Fruit fly (Drosophila melanogaster) whole organism, wandering third instar larva: ENCODE results near the gene CrebA.
A peak's percentile ranks its signal among the peaks of the same experiment; 100 is the strongest.

ENCODE experiments used
- Abd-B ChIP-seq: fragments of >200 bp; optimal IDR thresholded peaks from 2 replicates; lab custom pipeline; 2017; ENCODE audit warnings: missing biosample characterization, missing genetic modification characterization
- CG32264 ChIP-seq: fragments of 200-800 bp; sonication (Bioruptor generic); optimal IDR thresholded peaks from 2 replicates; lab custom pipeline; 2016; ENCODE audit warnings: missing biosample characterization, missing genetic modification characterization
- CG9705 ChIP-seq: fragments of 200-800 bp; sonication (Bioruptor generic); optimal IDR thresholded peaks from 2 replicates; lab custom pipeline; 2018; ENCODE audit warnings: missing biosample characterization, mild to moderate bottlenecking, missing genetic modification characterization
- CrebA ChIP-seq: fragments of 200-800 bp; sonication (Bioruptor generic); optimal IDR thresholded peaks from 2 replicates; lab custom pipeline; 2016; ENCODE audit warnings: missing biosample characterization, mild to moderate bottlenecking, missing genetic modification characterization, borderline replicate concordance
- Dfd ChIP-seq: fragments of >200 bp; optimal IDR thresholded peaks from 2 replicates; lab custom pipeline; 2017; ENCODE audit warnings: missing biosample characterization, missing genetic modification characterization
- Dif ChIP-seq: fragments of 200-275, 200-300 bp; sonication (Bioruptor generic); optimal IDR thresholded peaks from 2 replicates; lab custom pipeline; 2018; ENCODE audit warnings: missing biosample characterization, missing genetic modification characterization; ENCODE audit not compliant: partially characterized antibody
- GATAd ChIP-seq: sonication (Bioruptor generic); optimal IDR thresholded peaks from 2 replicates; lab custom pipeline; 2016; ENCODE audit warnings: missing biosample characterization, missing genetic modification characterization
- HLH106 ChIP-seq: fragments of 200-800 bp; optimal IDR thresholded peaks from 3 replicates; lab custom pipeline; 2019; ENCODE audit warnings: missing biosample characterization, mild to moderate bottlenecking, missing genetic modification characterization, moderate library complexity
- Hr78 ChIP-seq: fragments of >200 bp; optimal IDR thresholded peaks from 2 replicates; lab custom pipeline; 2017; ENCODE audit warnings: missing biosample characterization, missing genetic modification characterization
- Mio ChIP-seq: sonication (Bioruptor generic); optimal IDR thresholded peaks from 2 replicates; lab custom pipeline; 2016; ENCODE audit warnings: missing biosample characterization, missing genetic modification characterization
- Myc ChIP-seq: fragments of >200 bp; optimal IDR thresholded peaks from 2 replicates; lab custom pipeline; 2017
- OdsH ChIP-seq: fragments of 200-800 bp; sonication (Bioruptor generic); optimal IDR thresholded peaks from 2 replicates; lab custom pipeline; 2016; ENCODE audit warnings: missing biosample characterization, mild to moderate bottlenecking, missing genetic modification characterization
- Rel ChIP-seq, 2 experiments: fragments of 200-800 bp; sonication (Bioruptor generic) in 1 of 2; optimal IDR thresholded peaks; 2 replicates in 1 of 2; 3 replicates in 1 of 2; lab custom pipeline; 2016 to 2019; ENCODE audit warnings: mild to moderate bottlenecking in 2 of 2, missing biosample characterization in 2 of 2, missing genetic modification characterization in 2 of 2, moderate library complexity in 1 of 2
- Sp1 ChIP-seq: fragments of 200-800 bp; sonication (Bioruptor generic); optimal IDR thresholded peaks from 3 replicates; lab custom pipeline; 2019; ENCODE audit warnings: missing biosample characterization, mild to moderate bottlenecking, missing genetic modification characterization, moderate library complexity
- br ChIP-seq: fragments of 200-800 bp; sonication (Bioruptor generic); optimal IDR thresholded peaks from 2 replicates; lab custom pipeline; 2016; ENCODE audit warnings: missing biosample characterization, missing genetic modification characterization
- dl ChIP-seq, 2 experiments: fragments of 175-275, 200-275 bp in 1 of 2; fragments of 200-275 bp in 1 of 2; sonication (Bioruptor generic); optimal IDR thresholded peaks; lab custom pipeline; 2018; ENCODE audit warnings: mild to moderate bottlenecking in 2 of 2, missing biosample characterization in 2 of 2, missing genetic modification characterization in 2 of 2, moderate library complexity in 2 of 2; ENCODE audit not compliant: partially characterized antibody in 2 of 2, insufficient read depth in 1 of 2
- dmrt93B ChIP-seq: fragments of 200-800 bp; sonication (Bioruptor generic); optimal IDR thresholded peaks from 2 replicates; lab custom pipeline; 2018; ENCODE audit warnings: missing biosample characterization, mild to moderate bottlenecking, missing genetic modification characterization
- dsf ChIP-seq: sonication (Bioruptor generic); optimal IDR thresholded peaks from 2 replicates; lab custom pipeline; 2016; ENCODE audit warnings: missing biosample characterization, missing genetic modification characterization, borderline replicate concordance
- ey ChIP-seq: fragments of 200-800 bp; sonication (Bioruptor generic); optimal IDR thresholded peaks from 2 replicates; lab custom pipeline; 2016; ENCODE audit warnings: missing biosample characterization, missing genetic modification characterization
- foxo ChIP-seq, 2 experiments: fragments of 200-800 bp; sonication (Bioruptor generic); optimal IDR thresholded peaks; 2 replicates in 1 of 2; 3 replicates in 1 of 2; lab custom pipeline; 2016 to 2017; ENCODE audit warnings: missing biosample characterization in 2 of 2, missing genetic modification characterization in 2 of 2
- fru ChIP-seq: fragments of 200-800 bp; sonication (Bioruptor generic); optimal IDR thresholded peaks from 3 replicates; lab custom pipeline; 2016; ENCODE audit warnings: missing biosample characterization, mild to moderate bottlenecking, missing genetic modification characterization
- h ChIP-seq: fragments of 200-800 bp; sonication (Bioruptor generic); optimal IDR thresholded peaks from 3 replicates; lab custom pipeline; 2016; ENCODE audit warnings: missing biosample characterization, mild to moderate bottlenecking, missing genetic modification characterization
- jim ChIP-seq: fragments of 175-275, 200-325 bp; sonication (Bioruptor generic); optimal IDR thresholded peaks from 2 replicates; lab custom pipeline; 2016; ENCODE audit warnings: missing biosample characterization, mild to moderate bottlenecking, missing genetic modification characterization
- pan ChIP-seq: fragments of >200 bp; optimal IDR thresholded peaks from 2 replicates; lab custom pipeline; 2017
- psq ChIP-seq: fragments of 200-800 bp; sonication (Bioruptor generic); optimal IDR thresholded peaks from 3 replicates; lab custom pipeline; 2017; ENCODE audit warnings: missing biosample characterization, mild to moderate bottlenecking, missing genetic modification characterization, moderate library complexity
- sage ChIP-seq: fragments of 200-800 bp; sonication (Bioruptor generic); optimal IDR thresholded peaks from 2 replicates; lab custom pipeline; 2016; ENCODE audit warnings: missing biosample characterization, mild to moderate bottlenecking, missing genetic modification characterization
- sv ChIP-seq: fragments of 200-800 bp; sonication (Bioruptor generic); optimal IDR thresholded peaks from 3 replicates; lab custom pipeline; 2016; ENCODE audit warnings: missing biosample characterization, missing genetic modification characterization
- woc ChIP-seq: sonication (Bioruptor generic); optimal IDR thresholded peaks from 2 replicates; lab custom pipeline; 2016; ENCODE audit warnings: missing biosample characterization, mild to moderate bottlenecking, missing genetic modification characterization

The CrebA gene

dm6 chr3L:15589746-15590145 lies 54.6 kb downstream of the CrebA start:
- TF ChIP-seq pan (lab: Kevin White, UChicago) = no peak
- no peak for TF ChIP-seq psq (GFP tag; lab: Kevin White, UChicago)
- TF ChIP-seq GATAd = no peak
- TF ChIP-seq sage (GFP tag; lab: Kevin White, UChicago) = no peak

- TF ChIP-seq dl (GFP tag; optimal IDR thresholded peaks at IDR 0.05; lab: Kevin White, UChicago; ENCODE audit: insufficient read depth in 1 of 2, partially characterized antibody in 2 of 2) (no peak), CG9705 (no peak), Dif (no peak), Myc (no peak), Dfd (GFP tag; lab: Kevin White, UChicago) (no peak), HLH106 (tag; lab: Kevin White, UChicago) (no peak), woc (GFP tag; lab: Kevin White, UChicago) (no peak), ey (no peak), Sp1 (GFP tag; lab: Kevin White, UChicago) (no peak), CrebA (GFP tag; lab: Kevin White, UChicago) (no peak), jim (GFP tag; lab: Kevin White, UChicago) (no peak), CG32264 (GFP tag; lab: Kevin White, UChicago) (no peak)
Measured at dm6 chr3L:15590803-15591597, 55.8 kb downstream of the CrebA start.

- TF ChIP-seq fru (GFP tag; lab: Kevin White, UChicago) (no peak), Hr78 (GFP tag; lab: Kevin White, UChicago) (no peak), jim (GFP tag; lab: Kevin White, UChicago) (no peak), HLH106 (tag; lab: Kevin White, UChicago) (peak; percentile 19), OdsH (GFP tag; lab: Kevin White, UChicago) (no peak), foxo (GFP tag; optimal IDR thresholded peaks at IDR 0.05; lab: Kevin White, UChicago) (no peak), ey (no peak)
Measured at dm6 chr3L:15592536-15593260, 57.5 kb downstream of the CrebA start.

- no peak for TF ChIP-seq sv (GFP tag; lab: Kevin White, UChicago)
- no peak for TF ChIP-seq HLH106 (tag; lab: Kevin White, UChicago)
- no peak for TF ChIP-seq foxo (GFP tag; optimal IDR thresholded peaks at IDR 0.05; lab: Kevin White, UChicago)
- TF ChIP-seq dmrt93B (GFP tag; lab: Kevin White, UChicago) = no peak
- no peak for TF ChIP-seq Mio (GFP tag; lab: Kevin White, UChicago)
- TF ChIP-seq h (GFP tag; lab: Kevin White, UChicago) = no peak
- TF ChIP-seq sage (GFP tag; lab: Kevin White, UChicago) = no peak
- TF ChIP-seq Dif = no peak
- no peak for TF ChIP-seq dsf (GFP tag; lab: Kevin White, UChicago)
- no peak for TF ChIP-seq jim (GFP tag; lab: Kevin White, UChicago)
- TF ChIP-seq Abd-B (GFP tag; lab: Kevin White, UChicago) = no peak
- no peak for TF ChIP-seq OdsH (GFP tag; lab: Kevin White, UChicago)
Measured at dm6 chr3L:15593399-15593798, 58.2 kb downstream of the CrebA start.

dm6 chr3L:15594093-15594653 lies 59.0 kb downstream of the CrebA start:
- TF ChIP-seq dl (GFP tag; optimal IDR thresholded peaks at IDR 0.05; lab: Kevin White, UChicago; ENCODE audit: insufficient read depth in 1 of 2, partially characterized antibody in 2 of 2) (no peak), sage (GFP tag; lab: Kevin White, UChicago) (no peak), ey (no peak), Rel (GFP tag; optimal IDR thresholded peaks at IDR 0.05; lab: Kevin White, UChicago) (no peak), Rel (tag; optimal IDR thresholded peaks at IDR 0.05; lab: Kevin White, UChicago) (peak; percentile 17), br (GFP tag; lab: Kevin White, UChicago) (peak; percentile 27)
